Worm (Caenorhabditis elegans) whole organism, L4 larva: ENCODE measurements around the gene rad-54.B.

Experiments used
- F37D6.2 ChIP-seq: sonication (generic microtip); optimal IDR thresholded peaks from 2 replicates; lab custom pipeline; 2016; ENCODE audit warnings: mild to moderate bottlenecking, missing genetic modification characterization, missing compliant biosample characterization
- F44E2.7 ChIP-seq: fragments of 200-800 bp; sonication (Bioruptor generic); IDR thresholded peaks from 2 replicates; pipeline ENCODE4 v2.1.2; 2022; ENCODE audit warnings: missing genetic modification characterization, missing compliant biosample characterization
- F49E8.2 ChIP-seq: sonication (generic microtip); optimal IDR thresholded peaks from 2 replicates; lab custom pipeline; 2016; ENCODE audit warnings: missing compliant biosample characterization, mild to moderate bottlenecking, missing genetic modification characterization, borderline replicate concordance
- R02D3.7 ChIP-seq: fragments of 150-350 bp; sonication (generic microtip); optimal IDR thresholded peaks from 3 replicates; lab custom pipeline; 2014; ENCODE audit warnings: missing biosample characterization, missing genetic modification characterization
- T26A8.4 ChIP-seq: fragments of 200-800 bp; sonication (Bioruptor generic); IDR thresholded peaks from 2 replicates; pipeline ENCODE4 v1.3.6; 2022; ENCODE audit warnings: missing genetic modification characterization, missing compliant biosample characterization
- Y105C5A.15 ChIP-seq: fragments of 200-800 bp; sonication (Bioruptor generic); IDR thresholded peaks from 2 replicates; pipeline ENCODE4 v1.3.6; 2022; ENCODE audit warnings: missing genetic modification characterization, missing compliant biosample characterization
- ZK337.2 ChIP-seq: fragments of 200-800 bp; sonication (Bioruptor generic); IDR thresholded peaks from 2 replicates; pipeline ENCODE4 v1.3.6; 2022; ENCODE audit warnings: missing genetic modification reagents, missing genetic modification characterization, missing compliant biosample characterization
- aha-1 ChIP-seq: fragments of 150-350 bp; peaks from one replicate; lab custom pipeline; 2014; ENCODE audit warnings: missing biosample characterization, missing genetic modification characterization
- ceh-44 ChIP-seq: fragments of 200-800 bp; sonication (Bioruptor generic); IDR thresholded peaks from 2 replicates; pipeline ENCODE4 v1.3.6; 2022; ENCODE audit warnings: missing genetic modification reagents, missing genetic modification characterization, missing compliant biosample characterization
- ces-1 ChIP-seq: fragments of 150-350 bp; sonication (generic microtip); optimal IDR thresholded peaks from 4 replicates; lab custom pipeline; 2014; ENCODE audit warnings: missing biosample characterization, missing genetic modification reagents, missing genetic modification characterization
- daf-12 ChIP-seq: fragments of 150-350 bp; optimal IDR thresholded peaks from 2 replicates; lab custom pipeline; 2014; ENCODE audit warnings: missing biosample characterization, missing genetic modification reagents, missing genetic modification characterization
- daf-19 ChIP-seq: fragments of 200-800 bp; sonication (Bioruptor generic); conservative IDR thresholded peaks from 2 replicates; pipeline ENCODE4 v1.3.6; 2022; ENCODE audit warnings: missing genetic modification characterization, missing compliant biosample characterization
- duxl-1 ChIP-seq: sonication (generic microtip); optimal IDR thresholded peaks from 2 replicates; lab custom pipeline; 2016; ENCODE audit warnings: mild to moderate bottlenecking, missing genetic modification characterization, moderate library complexity, missing compliant biosample characterization; ENCODE audit not compliant: poor library complexity
- dve-1 ChIP-seq: sonication (generic microtip); optimal IDR thresholded peaks from 2 replicates; lab custom pipeline; 2017; ENCODE audit warnings: antibody characterized with exemption, mild to moderate bottlenecking, missing genetic modification characterization, missing compliant biosample characterization; ENCODE audit not compliant: insufficient read depth
- egl-43 ChIP-seq: fragments of 200-800 bp; sonication (Bioruptor generic); IDR thresholded peaks from 2 replicates; pipeline ENCODE4 v1.3.6; 2022; ENCODE audit warnings: missing genetic modification reagents, missing genetic modification characterization, missing compliant biosample characterization
- hlh-11 ChIP-seq: fragments of 200-800 bp; sonication (Bioruptor generic); optimal IDR thresholded peaks from 2 replicates; lab custom pipeline; 2018; ENCODE audit warnings: mild to moderate bottlenecking, missing genetic modification characterization, missing compliant biosample characterization
- hlh-30 ChIP-seq: sonication (generic microtip); optimal IDR thresholded peaks from 2 replicates; lab custom pipeline; 2017; ENCODE audit warnings: antibody characterized with exemption, mild to moderate bottlenecking, missing genetic modification characterization, missing compliant biosample characterization; ENCODE audit not compliant: insufficient read depth
- jun-1 ChIP-seq: fragments of 150-350 bp; optimal IDR thresholded peaks from 2 replicates; lab custom pipeline; 2014; ENCODE audit warnings: missing biosample characterization, missing genetic modification reagents, missing genetic modification characterization
- lin-1 ChIP-seq: fragments of 200-800 bp; sonication (Bioruptor generic); IDR thresholded peaks from 2 replicates; pipeline ENCODE4 v1.3.6; 2022; ENCODE audit warnings: missing genetic modification reagents, missing genetic modification characterization, missing compliant biosample characterization
- lin-15B ChIP-seq: fragments of 150-350 bp; sonication (generic microtip); optimal IDR thresholded peaks from 3 replicates; lab custom pipeline; 2014; ENCODE audit warnings: missing biosample characterization, missing genetic modification characterization
- madf-5 ChIP-seq, 2 experiments: fragments of 200-800 bp; sonication (Bioruptor generic); IDR thresholded peaks; 2 replicates each; pipeline ENCODE4 v1.3.6; 2022; ENCODE audit warnings: missing compliant biosample characterization in 2 of 2, missing genetic modification characterization in 2 of 2
- mxl-3 ChIP-seq: fragments of 200-800 bp; sonication (Bioruptor generic); optimal IDR thresholded peaks from 2 replicates; lab custom pipeline; 2018; ENCODE audit warnings: mild to moderate bottlenecking, missing genetic modification characterization, missing compliant biosample characterization
- nhr-102 ChIP-seq: sonication (generic microtip); optimal IDR thresholded peaks from 2 replicates; lab custom pipeline; 2016; ENCODE audit warnings: mild to moderate bottlenecking, missing genetic modification characterization, moderate library complexity, missing compliant biosample characterization
- nhr-28 ChIP-seq: fragments of 150-350 bp; optimal IDR thresholded peaks from 2 replicates; lab custom pipeline; 2014; ENCODE audit warnings: missing biosample characterization, missing genetic modification characterization
- php-3 ChIP-seq: fragments of 200-800 bp; sonication (Bioruptor generic); IDR thresholded peaks from 2 replicates; pipeline ENCODE4 v1.3.6; 2022; ENCODE audit warnings: missing genetic modification reagents, missing genetic modification characterization, missing compliant biosample characterization
- rbr-2 ChIP-seq: sonication (generic microtip); optimal IDR thresholded peaks from 2 replicates; lab custom pipeline; 2016; ENCODE audit warnings: missing genotype, missing genetic modification characterization, missing compliant biosample characterization
- set-16 ChIP-seq: fragments of 200-800 bp; sonication (Bioruptor generic); IDR thresholded peaks from 2 replicates; pipeline ENCODE4 v1.3.6; 2022; ENCODE audit warnings: missing genetic modification reagents, missing genetic modification characterization, missing compliant biosample characterization
- snpc-1.2 ChIP-seq: fragments of 200-800 bp; sonication (Bioruptor generic); IDR thresholded peaks from 2 replicates; pipeline ENCODE4 v1.3.6; 2022; ENCODE audit warnings: missing genetic modification reagents, missing genetic modification characterization, missing compliant biosample characterization
- spr-3 ChIP-seq: fragments of 200-800 bp; sonication (Bioruptor generic); optimal IDR thresholded peaks from 2 replicates; lab custom pipeline; 2018; ENCODE audit warnings: mild to moderate bottlenecking, missing genetic modification characterization, missing compliant biosample characterization
- unc-39 ChIP-seq: sonication (generic microtip); optimal IDR thresholded peaks from 2 replicates; lab custom pipeline; 2017; ENCODE audit warnings: missing biosample characterization, missing genetic modification characterization
- unc-62 ChIP-seq, 3 experiments: fragments of 150-350 bp in 1 of 3; sonication (generic microtip); optimal IDR thresholded peaks in 2 of 3; peaks in 1 of 3; 1 replicate in 1 of 3; 2 replicates in 2 of 3; lab custom pipeline; 2014 to 2017; ENCODE audit warnings: missing biosample characterization in 3 of 3, missing genetic modification characterization in 3 of 3, missing genetic modification reagents in 3 of 3, missing genotype in 1 of 3
- vab-7 ChIP-seq: fragments of 200-800 bp; sonication (Bioruptor generic); IDR thresholded peaks from 2 replicates; pipeline ENCODE4 v1.3.6; 2022; ENCODE audit warnings: missing genetic modification reagents, missing genetic modification characterization, missing compliant biosample characterization
- zag-1 ChIP-seq: fragments of 150-350 bp; optimal IDR thresholded peaks from 2 replicates; lab custom pipeline; 2014; ENCODE audit warnings: missing biosample characterization, missing genetic modification characterization
- zfp-3 ChIP-seq: fragments of 200-800 bp; sonication (Bioruptor generic); conservative IDR thresholded peaks from 2 replicates; pipeline ENCODE4 v1.3.6; 2022; ENCODE audit warnings: missing genetic modification reagents, missing genetic modification characterization, missing compliant biosample characterization

The rad-54.B gene

ce11 chrIV:16920041-16920440, 29.8 kb upstream of the rad-54.B start, which contains the start of gene nep-23:
TSS of gene nep-23 (plus strand) at chrIV:16920341.
- TF ChIP-seq F49E8.2 (tag; lab: Kevin White, UChicago) (no peak), daf-19 (GFP tag; lab: Robert Waterston, UW) (no peak), spr-3 (GFP tag; lab: Kevin White, UChicago) (no peak), nhr-28 (tag; lab: Kevin White, UChicago) (no peak), dve-1 (tag; lab: Kevin White, UChicago) (no peak), T26A8.4 (GFP tag; lab: Robert Waterston, UW) (no peak), unc-39 (tag; lab: Kevin White, UChicago) (no peak), vab-7 (GFP tag; lab: Robert Waterston, UW) (no peak), zfp-3 (no peak), rbr-2 (tag; lab: Kevin White, UChicago) (no peak), nhr-102 (tag; lab: Kevin White, UChicago) (no peak), daf-12 (tag; lab: Kevin White, UChicago) (no peak), F37D6.2 (tag; lab: Kevin White, UChicago) (no peak), zag-1 (tag; lab: Kevin White, UChicago) (no peak)

- peak; percentile 34 for TF ChIP-seq aha-1 (tag; lab: Kevin White, UChicago)
- TF ChIP-seq hlh-11 (tag; lab: Kevin White, UChicago) = no peak
- TF ChIP-seq set-16 (GFP tag; lab: Robert Waterston, UW) = peak; percentile 59; the same call in 1 of the 2 replicates
- TF ChIP-seq jun-1 = no peak
- TF ChIP-seq ces-1 (GFP tag; lab: Kevin White, UChicago) = no peak
- TF ChIP-seq egl-43 (GFP tag; lab: Robert Waterston, UW) = 0 out of 2 replicates have a peak, but pooled peaks have one; percentile 24
- TF ChIP-seq snpc-1.2 (GFP tag; lab: Robert Waterston, UW) = 0 out of 2 replicates have a peak, but pooled peaks have one; percentile 35
These were observed 27.9 kb upstream of the rad-54.B start for ce11 chrIV:16921999-16922398.

ce11 chrIV:16924092-16924491, 25.8 kb upstream of the rad-54.B start, which contains the start of gene nep-24:
TSS of gene nep-24 (plus strand) at chrIV:16924392.
- TF ChIP-seq madf-5 (GFP tag; IDR thresholded peaks at IDR 0.05; lab: Robert Waterston, UW) (no peak), php-3 (GFP tag; lab: Robert Waterston, UW) (no peak), vab-7 (GFP tag; lab: Robert Waterston, UW) (no peak), hlh-30 (no peak), Y105C5A.15 (GFP tag; lab: Robert Waterston, UW) (no peak), lin-15B (tag; lab: Kevin White, UChicago) (no peak), duxl-1 (no peak), lin-1 (GFP tag; lab: Robert Waterston, UW) (no peak), mxl-3 (no peak), ZK337.2 (no peak), rbr-2 (tag; lab: Kevin White, UChicago) (no peak), ceh-44 (GFP tag; lab: Robert Waterston, UW) (no peak), zag-1 (tag; lab: Kevin White, UChicago) (no peak)

DNA sequence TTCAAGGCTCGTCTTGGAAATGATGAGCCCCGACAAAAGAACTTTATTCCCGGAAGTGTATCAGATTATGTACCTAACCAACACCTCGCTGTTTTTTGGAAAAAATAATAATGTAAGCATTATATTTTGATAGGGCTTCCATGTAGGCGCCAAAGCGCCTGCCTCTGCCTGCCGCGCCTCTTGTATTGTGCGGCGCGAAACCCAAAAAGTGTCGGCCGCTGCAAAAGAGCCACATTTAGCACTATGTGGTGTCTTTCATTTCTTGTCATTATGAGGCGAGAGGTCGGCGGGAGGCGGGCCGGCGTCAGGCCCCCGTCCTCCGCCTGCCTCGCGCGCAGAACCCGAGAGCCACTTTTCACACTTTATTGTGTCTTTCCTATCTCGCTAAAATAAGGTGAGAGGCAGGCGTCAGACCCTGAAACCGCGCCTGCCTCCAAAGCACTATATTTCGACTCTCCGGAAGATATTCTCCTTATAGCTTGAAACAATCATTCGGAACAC, 24.5 kb upstream of the rad-54.B start:
- peak; percentile 70 for TF ChIP-seq snpc-1.2 (GFP tag; lab: Robert Waterston, UW)
- no peak for TF ChIP-seq R02D3.7
- TF ChIP-seq set-16 (GFP tag; lab: Robert Waterston, UW) = peak; percentile 88

DNA sequence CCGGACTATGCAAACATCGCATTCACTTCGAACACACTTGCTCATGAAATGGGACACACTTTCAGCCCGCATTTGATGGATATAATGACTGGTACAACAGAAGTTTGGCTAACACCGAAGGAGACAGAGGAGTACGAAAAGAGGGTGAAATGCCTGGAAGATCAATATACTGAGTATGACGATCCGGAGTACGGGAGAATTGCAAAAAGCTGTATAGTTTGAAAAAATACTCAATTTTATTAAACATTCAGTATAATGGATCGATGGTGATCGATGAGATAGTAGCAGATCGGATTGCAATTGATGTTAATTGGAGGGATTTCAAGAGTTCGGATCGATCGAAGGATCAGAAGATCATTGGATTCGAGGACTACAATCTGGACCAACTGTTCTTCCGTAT, 23.3 kb upstream of the rad-54.B start:
- TF ChIP-seq aha-1 (tag; lab: Kevin White, UChicago) (peak; percentile 66), unc-62 (GFP tag; optimal IDR thresholded peaks at IDR 0.05 in 1 of 2; lab: Kevin White, UChicago) (peak in 1 of 2 experiments; percentile 55), unc-62 (tag; optimal IDR thresholded peaks at IDR 0.05; lab: Kevin White, UChicago) (no peak), F44E2.7 (GFP tag; lab: Robert Waterston, UW) (no peak)
